Fruit fly (Drosophila melanogaster) S2 (cell line): ENCODE measurements around the gene sick.

ENCODE experiments used
- CG8478 ChIP-seq: fragments of >200 bp; optimal IDR thresholded peaks from 2 replicates; lab custom pipeline; 2018
- CTCF ChIP-seq, 2 experiments: fragments of >200 bp; optimal IDR thresholded peaks; 2 replicates each; lab custom pipeline; 2018

Gene sick

DNA sequence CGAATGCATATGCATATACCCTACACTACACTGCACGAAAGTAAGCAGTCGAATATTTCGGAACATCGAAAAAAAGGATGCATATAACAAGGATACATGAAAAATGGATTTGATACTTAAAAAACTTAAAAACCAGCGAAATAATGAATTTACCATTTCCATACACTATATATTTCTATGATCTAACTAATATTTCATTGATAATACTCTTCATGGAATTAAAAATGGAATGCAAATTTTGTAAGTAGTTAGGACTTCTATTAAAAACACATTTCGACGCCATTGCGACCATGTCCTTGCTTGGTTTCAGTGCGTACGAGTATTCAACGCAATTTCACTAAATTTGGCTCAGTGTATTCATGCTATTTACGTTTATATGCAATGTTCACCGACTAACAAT is 205.9 kb downstream of the sick start:
- TF ChIP-seq CTCF (optimal IDR thresholded peaks at IDR 0.05; lab: Kevin White, UChicago) (no peak), CG8478 (no peak)

DNA sequence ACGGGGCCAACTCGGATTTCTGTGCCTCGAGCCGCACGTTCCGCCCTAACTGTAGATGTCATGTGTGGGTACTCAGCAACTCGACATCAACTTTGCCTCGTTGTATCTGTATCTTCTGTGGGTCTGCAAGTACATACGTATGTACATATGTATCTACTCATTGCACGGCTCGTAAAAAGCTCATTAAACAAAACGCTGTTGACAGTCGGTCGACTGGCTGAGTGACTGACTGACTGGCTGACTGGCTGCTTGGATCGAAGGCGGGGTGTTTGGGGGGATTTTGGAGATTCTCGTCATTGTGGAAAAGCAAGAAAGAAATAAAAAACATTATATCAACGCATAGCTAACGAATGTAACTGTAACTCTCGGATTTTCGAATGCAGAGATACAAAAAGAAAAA is 208.2 kb downstream of the sick start:
- TF ChIP-seq CTCF (optimal IDR thresholded peaks at IDR 0.05; lab: Kevin White, UChicago): no peak
- no peak for TF ChIP-seq CG8478

DNA sequence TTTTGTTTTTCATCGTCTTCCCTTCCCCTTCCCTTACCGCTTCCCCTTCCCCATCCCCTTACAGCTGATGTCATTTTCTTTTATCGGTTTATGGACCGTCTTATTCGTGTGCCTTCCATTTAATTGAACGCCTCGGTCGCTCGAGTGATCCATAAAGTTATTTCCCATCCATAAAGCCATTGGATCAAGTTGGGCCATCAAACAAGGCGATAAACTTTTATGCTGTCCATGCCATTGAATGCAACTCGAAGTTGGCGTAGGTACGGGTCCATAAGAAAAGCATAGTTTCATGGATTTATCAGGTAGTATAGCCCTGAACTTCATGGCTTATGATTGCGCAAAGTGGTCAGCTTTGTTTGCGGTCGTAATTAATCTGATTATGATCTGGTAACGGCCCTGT is 208.9 kb downstream of the sick start:
- no peak for TF ChIP-seq CG8478
- TF ChIP-seq CTCF (optimal IDR thresholded peaks at IDR 0.05; lab: Kevin White, UChicago): no peak
